Worm (Caenorhabditis elegans) whole organism, mixed stage, embryonic: ENCODE results near the gene F32D8.11.

Experiments
- ceh-43 ChIP-seq: fragments of 200-800 bp; sonication (Bioruptor generic); optimal IDR thresholded peaks from 2 replicates; lab custom pipeline; 2018; ENCODE audit warnings: mild to moderate bottlenecking, missing genetic modification characterization, moderate library complexity, missing compliant biosample characterization
- elt-1 ChIP-seq: sonication (generic microtip); optimal IDR thresholded peaks from 2 replicates; lab custom pipeline; 2017; ENCODE audit warnings: missing genetic modification characterization, mild to moderate bottlenecking, missing compliant biosample characterization, antibody characterized with exemption, moderate library complexity, borderline replicate concordance; ENCODE audit not compliant: insufficient read depth
- lin-13 ChIP-seq: fragments of 150-350 bp; optimal IDR thresholded peaks from 2 replicates; lab custom pipeline; 2014; ENCODE audit warnings: missing biosample characterization, missing genetic modification characterization
- lsy-2 ChIP-seq: fragments of 150-350 bp; optimal IDR thresholded peaks from 2 replicates; lab custom pipeline; 2014; ENCODE audit warnings: missing biosample characterization, missing genetic modification characterization
- nhr-237 ChIP-seq: fragments of 150-350 bp; optimal IDR thresholded peaks from 2 replicates; lab custom pipeline; 2014; ENCODE audit warnings: missing biosample characterization, missing genetic modification characterization

- TF ChIP-seq nhr-237 (no peak), lsy-2 (tag; lab: Kevin White, UChicago) (no peak), lin-13 (no peak), elt-1 (tag; lab: Kevin White, UChicago) (no peak), ceh-43 (GFP tag; lab: Kevin White, UChicago) (no peak)
Observed at ce11 chrV:10889036-10889435, at the start of gene F32D8.11.
